Fruit fly (Drosophila melanogaster) whole organism, embryonic: ENCODE measurements around the gene Pdcd4.

Experiments
- Bgb ChIP-seq: fragments of 200-800 bp; sonication (Bioruptor generic); IDR thresholded peaks from 2 replicates; pipeline ENCODE4 v1.3.6; 2022; ENCODE audit warnings: missing biosample characterization, missing genetic modification characterization; ENCODE audit not compliant: partially characterized antibody
- Blimp-1 ChIP-seq: fragments of 200-800 bp; sonication (Bioruptor generic); optimal IDR thresholded peaks from 3 replicates; lab custom pipeline; 2018; ENCODE audit warnings: missing biosample characterization, missing genetic modification characterization, mild to moderate bottlenecking, moderate library complexity, missing genetic modification reagents
- BtbVII ChIP-seq: fragments of 200-800 bp; sonication (Bioruptor generic); optimal IDR thresholded peaks from 3 replicates; lab custom pipeline; 2017; ENCODE audit warnings: missing biosample characterization, mild to moderate bottlenecking, missing genetic modification characterization
- CG10979 ChIP-seq: fragments of 200-800 bp; sonication (Bioruptor generic); optimal IDR thresholded peaks from 2 replicates; lab custom pipeline; 2018; ENCODE audit warnings: missing biosample characterization, mild to moderate bottlenecking, missing genetic modification characterization, moderate library complexity
- CG11247 ChIP-seq: fragments of 200-800 bp; sonication (Bioruptor generic); IDR thresholded peaks from 2 replicates; pipeline ENCODE4 v1.3.6; 2022; ENCODE audit warnings: missing biosample characterization, missing genetic modification characterization
- CG11695 ChIP-seq: fragments of 200-800 bp; sonication (Bioruptor generic); IDR thresholded peaks from 3 replicates; pipeline ENCODE4 v1.3.6; 2022; ENCODE audit warnings: missing biosample characterization, missing genetic modification characterization
- CG12236 ChIP-seq: fragments of 200-800 bp; sonication (Bioruptor generic); optimal IDR thresholded peaks from 2 replicates; lab custom pipeline; 2016; ENCODE audit warnings: missing biosample characterization, missing genetic modification characterization
- CG13624 ChIP-seq: fragments of 200-800 bp; sonication (Bioruptor generic); optimal IDR thresholded peaks from 2 replicates; lab custom pipeline; 2016; ENCODE audit warnings: missing biosample characterization, missing genetic modification characterization
- CG15479 ChIP-seq: fragments of 200-800 bp; sonication (Bioruptor generic); optimal IDR thresholded peaks from 3 replicates; lab custom pipeline; 2019; ENCODE audit warnings: missing biosample characterization, mild to moderate bottlenecking, missing genetic modification characterization, moderate library complexity
- CG15514 ChIP-seq: fragments of 200-800 bp; sonication (Bioruptor generic); optimal IDR thresholded peaks from 3 replicates; lab custom pipeline; 2017; ENCODE audit warnings: missing biosample characterization, missing genetic modification characterization, mild to moderate bottlenecking, moderate library complexity, missing genetic modification reagents
- CG1603 ChIP-seq: fragments of 200-800 bp; sonication (Bioruptor generic); optimal IDR thresholded peaks from 2 replicates; lab custom pipeline; 2019; ENCODE audit warnings: missing biosample characterization, mild to moderate bottlenecking, missing genetic modification characterization, moderate library complexity
- CG16779 ChIP-seq: fragments of 200-800 bp; sonication (Bioruptor generic); IDR thresholded peaks from 2 replicates; pipeline ENCODE4 v1.3.6; 2022; ENCODE audit warnings: missing biosample characterization, missing genetic modification characterization
- CG17186 ChIP-seq: fragments of 200-800 bp; sonication (Bioruptor generic); optimal IDR thresholded peaks from 3 replicates; lab custom pipeline; 2017; ENCODE audit warnings: missing biosample characterization, missing genetic modification reagents, missing genetic modification characterization
- CG17359 ChIP-seq: fragments of 200-800 bp; sonication (Bioruptor generic); optimal IDR thresholded peaks from 3 replicates; lab custom pipeline; 2018; ENCODE audit warnings: missing biosample characterization, mild to moderate bottlenecking, missing genetic modification characterization, moderate library complexity
- CG2712 ChIP-seq: fragments of 200-800 bp; optimal IDR thresholded peaks from 3 replicates; lab custom pipeline; 2019; ENCODE audit warnings: missing biosample characterization, mild to moderate bottlenecking, missing genetic modification characterization, moderate library complexity
- CG31365 ChIP-seq: fragments of 200-800 bp; sonication (Bioruptor generic); optimal IDR thresholded peaks from 2 replicates; lab custom pipeline; 2018; ENCODE audit warnings: missing biosample characterization, mild to moderate bottlenecking, missing genetic modification characterization
- CG34376 ChIP-seq: fragments of 200-800 bp; sonication (Bioruptor generic); optimal IDR thresholded peaks from 2 replicates; lab custom pipeline; 2018; ENCODE audit warnings: missing biosample characterization, mild to moderate bottlenecking, missing genetic modification characterization
- CG34422 ChIP-seq: fragments of 200-800 bp; sonication (Bioruptor generic); IDR thresholded peaks from 3 replicates; pipeline ENCODE4 v1.3.6; 2022; ENCODE audit warnings: missing biosample characterization, missing genetic modification characterization
- CG3995 ChIP-seq: fragments of 200-800 bp; sonication (Bioruptor generic); optimal IDR thresholded peaks from 3 replicates; lab custom pipeline; 2016; ENCODE audit warnings: missing biosample characterization, missing genetic modification characterization
- CG4730 ChIP-seq: fragments of 200-800 bp; sonication (Bioruptor generic); IDR thresholded peaks from 2 replicates; pipeline ENCODE4 v1.3.6; 2022; ENCODE audit warnings: missing biosample characterization, missing genetic modification characterization
- CG6791 ChIP-seq: fragments of 200-800 bp; sonication (Bioruptor generic); IDR thresholded peaks from 3 replicates; pipeline ENCODE4 v1.3.6; 2022; ENCODE audit warnings: missing biosample characterization, missing genetic modification characterization; ENCODE audit not compliant: partially characterized antibody
- CG8765 ChIP-seq: fragments of 200-800 bp; sonication (Bioruptor generic); IDR thresholded peaks from 2 replicates; pipeline ENCODE4 v1.3.6; 2022; ENCODE audit warnings: missing biosample characterization, missing genetic modification characterization
- CkIIα-i1 ChIP-seq: fragments of 200-800 bp; sonication (Bioruptor generic); IDR thresholded peaks from 2 replicates; pipeline ENCODE4 v1.3.6; 2022; ENCODE audit warnings: missing biosample characterization, missing genetic modification characterization
- Doc2 ChIP-seq: fragments of 200-800 bp; sonication (Bioruptor generic); IDR thresholded peaks from 2 replicates; pipeline ENCODE4 v1.3.6; 2022; ENCODE audit warnings: missing biosample characterization, missing genetic modification characterization
- Elba2 ChIP-seq: fragments of 200-800 bp; sonication (Bioruptor generic); optimal IDR thresholded peaks from 3 replicates; lab custom pipeline; 2016; ENCODE audit warnings: missing biosample characterization, missing genetic modification characterization
- Ets65A ChIP-seq: fragments of 200-800 bp; sonication (Bioruptor generic); peaks from one replicate; lab custom pipeline; 2016; ENCODE audit warnings: missing biosample characterization, missing genetic modification characterization
- Fer1 ChIP-seq: fragments of 200-800 bp; sonication (Bioruptor generic); optimal IDR thresholded peaks from 2 replicates; lab custom pipeline; 2017; ENCODE audit warnings: missing biosample characterization, mild to moderate bottlenecking, missing genetic modification characterization
- H15 ChIP-seq: fragments of 200-800 bp; sonication (Bioruptor generic); IDR thresholded peaks from 3 replicates; pipeline ENCODE4 v1.3.6; 2022; ENCODE audit warnings: missing biosample characterization, missing genetic modification characterization
- Hr51 ChIP-seq, 2 experiments: fragments of 200-800 bp; sonication (Bioruptor generic); optimal IDR thresholded peaks; 2 replicates in 1 of 2; 3 replicates in 1 of 2; lab custom pipeline; 2016 to 2018; ENCODE audit warnings: missing biosample characterization in 2 of 2, missing genetic modification characterization in 2 of 2, mild to moderate bottlenecking in 1 of 2, moderate library complexity in 1 of 2
- NC2α ChIP-seq: fragments of 200-800 bp; sonication (Bioruptor generic); optimal IDR thresholded peaks from 2 replicates; lab custom pipeline; 2016; ENCODE audit warnings: missing biosample characterization, missing genetic modification characterization
- NFAT ChIP-seq: fragments of 200-800 bp; sonication (Bioruptor generic); IDR thresholded peaks from 2 replicates; pipeline ENCODE4 v1.3.6; 2022; ENCODE audit warnings: missing biosample characterization, missing genetic modification characterization
- Opbp ChIP-seq: fragments of 200-800 bp; sonication (Bioruptor generic); IDR thresholded peaks from 3 replicates; pipeline ENCODE4 v1.3.6; 2022; ENCODE audit warnings: missing biosample characterization, missing genetic modification characterization; ENCODE audit not compliant: partially characterized antibody
- aop ChIP-seq: fragments of 200-800 bp; sonication (Bioruptor generic); IDR thresholded peaks from 2 replicates; pipeline ENCODE4 v1.3.6; 2022; ENCODE audit warnings: missing biosample characterization, missing genetic modification characterization
- crc ChIP-seq: fragments of 200-800 bp; sonication (Bioruptor generic); optimal IDR thresholded peaks from 2 replicates; lab custom pipeline; 2016; ENCODE audit warnings: missing biosample characterization, missing genetic modification characterization
- fd96Cb ChIP-seq: fragments of 200-800 bp; sonication (Bioruptor generic); optimal IDR thresholded peaks from 2 replicates; lab custom pipeline; 2018; ENCODE audit warnings: missing biosample characterization, mild to moderate bottlenecking, missing genetic modification characterization, moderate library complexity
- gsb ChIP-seq: fragments of 200-800 bp; sonication (Bioruptor generic); IDR thresholded peaks from 2 replicates; pipeline ENCODE4 v1.3.6; 2022; ENCODE audit warnings: missing biosample characterization, missing genetic modification characterization
- inv ChIP-seq: fragments of 200-800 bp; sonication (Bioruptor generic); IDR thresholded peaks from 2 replicates; pipeline ENCODE4 v1.3.6; 2022; ENCODE audit warnings: missing biosample characterization, missing genetic modification characterization; ENCODE audit not compliant: partially characterized antibody
- lab ChIP-seq: fragments of 200-800 bp; sonication (Bioruptor generic); optimal IDR thresholded peaks from 3 replicates; lab custom pipeline; 2017; ENCODE audit warnings: missing biosample characterization, missing genetic modification characterization, mild to moderate bottlenecking, moderate library complexity, missing genetic modification reagents
- nmo ChIP-seq: fragments of 200-800 bp; sonication (Bioruptor generic); optimal IDR thresholded peaks from 2 replicates; lab custom pipeline; 2018; ENCODE audit warnings: missing biosample characterization, mild to moderate bottlenecking, missing genetic modification characterization, moderate library complexity
- oc ChIP-seq: fragments of 200-800 bp; sonication (Bioruptor generic); optimal IDR thresholded peaks from 2 replicates; lab custom pipeline; 2018; ENCODE audit warnings: missing biosample characterization, mild to moderate bottlenecking, missing genetic modification characterization, moderate library complexity
- odd ChIP-seq: fragments of 200-800 bp; sonication (Bioruptor generic); optimal IDR thresholded peaks from 2 replicates; lab custom pipeline; 2017; ENCODE audit warnings: missing biosample characterization, mild to moderate bottlenecking, missing genetic modification characterization
- row ChIP-seq: fragments of 200-800 bp; sonication (Bioruptor generic); IDR thresholded peaks from 3 replicates; pipeline ENCODE4 v1.3.6; 2022; ENCODE audit warnings: missing biosample characterization, missing genetic modification characterization
- sens ChIP-seq: fragments of 200-800 bp; sonication (Bioruptor generic); peaks from one replicate; lab custom pipeline; 2016; ENCODE audit warnings: missing biosample characterization, missing genetic modification characterization
- slbo ChIP-seq: fragments of 200-800 bp; sonication (Bioruptor generic); IDR thresholded peaks from 2 replicates; pipeline ENCODE4 v1.3.6; 2022; ENCODE audit warnings: missing biosample characterization, missing genetic modification characterization
- tll ChIP-seq, 2 experiments: fragments of 200-800 bp in 1 of 2; fragments of >200 bp in 1 of 2; sonication (Bioruptor generic) in 1 of 2; optimal IDR thresholded peaks; 2 replicates each; lab custom pipeline; 2017 to 2019; ENCODE audit warnings: missing biosample characterization in 2 of 2, missing genetic modification characterization in 2 of 2, mild to moderate bottlenecking in 1 of 2, moderate library complexity in 1 of 2
- trem ChIP-seq: fragments of 200-800 bp; optimal IDR thresholded peaks from 3 replicates; lab custom pipeline; 2019; ENCODE audit warnings: missing biosample characterization, mild to moderate bottlenecking, missing genetic modification characterization, moderate library complexity
- twi ChIP-seq: fragments of 200-800 bp; optimal IDR thresholded peaks from 2 replicates; lab custom pipeline; 2019; ENCODE audit warnings: missing biosample characterization, mild to moderate bottlenecking, missing genetic modification characterization, moderate library complexity
- vvl ChIP-seq: fragments of 200-800 bp; sonication (Bioruptor generic); IDR thresholded peaks from 2 replicates; pipeline ENCODE4 v1.3.6; 2022; ENCODE audit warnings: missing biosample characterization, missing genetic modification characterization
- zf30C ChIP-seq: fragments of 200-800 bp; sonication (Bioruptor generic); optimal IDR thresholded peaks from 3 replicates; lab custom pipeline; 2018; ENCODE audit warnings: missing biosample characterization, mild to moderate bottlenecking, missing genetic modification characterization

The Pdcd4 gene

DNA sequence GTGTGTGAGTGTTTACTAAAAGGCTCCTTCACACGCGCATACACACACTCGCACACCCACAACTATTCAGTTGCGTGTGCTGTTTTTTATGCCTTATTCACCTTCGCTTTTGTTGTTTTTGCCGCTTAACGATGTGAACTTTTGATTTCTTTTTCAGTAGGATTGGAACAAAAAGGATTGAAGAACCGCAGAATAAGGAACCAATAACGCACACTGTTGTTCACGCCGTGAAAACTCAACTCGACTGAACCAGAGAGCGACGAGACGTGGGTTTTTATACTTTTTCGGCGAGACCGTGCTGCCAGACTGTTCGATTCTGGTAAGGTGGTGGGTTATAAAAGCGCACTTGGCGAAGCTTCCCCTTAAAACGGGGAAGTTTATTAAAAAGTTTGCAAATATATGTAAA is at the start of gene Pdcd4 (continued):
- TF ChIP-seq tll (GFP tag; optimal IDR thresholded peaks at IDR 0.05; lab: Kevin White, UChicago), result no peak
- TF ChIP-seq nmo (GFP tag; lab: Kevin White, UChicago), result peak; percentile 19
- no peak for TF ChIP-seq CkIIα-i1 (GFP tag; lab: Robert Waterston, UW)
- TF ChIP-seq CG1603 (tag; lab: Kevin White, UChicago), result peak; percentile 31
- TF ChIP-seq vvl (GFP tag; lab: Robert Waterston, UW), result peak; percentile 26; the same call in 1 of the 2 replicates
- TF ChIP-seq CG13624, result peak; percentile 6
- TF ChIP-seq CG17186 (GFP tag; lab: Kevin White, UChicago), result peak; percentile 21
- no peak; the same call in 1 of the 2 replicates for TF ChIP-seq NFAT (GFP tag; lab: Robert Waterston, UW)
- peak; percentile 41 for TF ChIP-seq NC2α (GFP tag; lab: Kevin White, UChicago)
- peak; percentile 22; the same call in 1 of the 3 replicates for TF ChIP-seq CG34422 (GFP tag; lab: Robert Waterston, UW)
- TF ChIP-seq, all 482 proteins: peak for 135

dm6 chrX:13804398-13804797 is 49.2 kb upstream of the Pdcd4 start:
- peak; percentile 14 for TF ChIP-seq CG34376 (GFP tag; lab: Kevin White, UChicago)
- no peak for TF ChIP-seq twi (tag; lab: Kevin White, UChicago)
- TF ChIP-seq Opbp (GFP tag; lab: Robert Waterston, UW), result no peak
- no peak for TF ChIP-seq gsb (GFP tag; lab: Robert Waterston, UW)
- TF ChIP-seq BtbVII (GFP tag; lab: Kevin White, UChicago), result no peak
- TF ChIP-seq CG15514 (GFP tag; lab: Kevin White, UChicago), result no peak
- no peak for TF ChIP-seq H15
- TF ChIP-seq Hr51 (GFP tag; optimal IDR thresholded peaks at IDR 0.05; lab: Kevin White, UChicago), result no peak
- TF ChIP-seq CG12236 (GFP tag; lab: Kevin White, UChicago), result no peak
- TF ChIP-seq CG15479, result peak; percentile 57
- no peak for TF ChIP-seq CG10979 (tag; lab: Kevin White, UChicago)
- TF ChIP-seq CG17359 (tag; lab: Kevin White, UChicago), result no peak
- no peak for TF ChIP-seq CG6791
- TF ChIP-seq CG11695 (GFP tag; lab: Robert Waterston, UW), result no peak

DNA sequence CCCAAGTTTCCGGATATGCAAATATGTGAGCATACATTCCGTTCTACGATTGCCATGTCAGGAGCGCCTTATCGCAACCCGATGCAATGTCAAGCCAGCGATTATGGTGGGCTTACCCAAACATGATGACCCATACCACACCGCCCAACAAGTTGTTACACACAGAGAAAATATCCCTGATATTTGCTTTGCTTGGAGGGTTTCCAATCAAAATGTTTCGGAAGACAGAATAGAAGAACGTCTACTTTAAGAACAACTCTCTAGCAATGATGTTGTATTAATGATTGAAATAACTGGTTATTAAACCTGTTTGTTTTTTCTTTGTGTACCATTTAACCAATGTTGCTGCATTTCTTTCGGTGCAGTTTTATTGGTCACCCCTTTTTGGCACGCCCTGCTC is 45.5 kb upstream of the Pdcd4 start:
- TF ChIP-seq aop (GFP tag; lab: Robert Waterston, UW) (no peak), CG4730 (GFP tag; lab: Robert Waterston, UW) (no peak), sens (GFP tag; lab: Kevin White, UChicago) (peak; percentile 9), Bgb (no peak), CG8765 (GFP tag; lab: Robert Waterston, UW) (no peak), Fer1 (GFP tag; lab: Kevin White, UChicago) (no peak), CG11247 (GFP tag; lab: Robert Waterston, UW) (no peak), zf30C (GFP tag; lab: Kevin White, UChicago) (no peak), fd96Cb (tag; lab: Kevin White, UChicago) (no peak), Ets65A (peak; percentile 89), Doc2 (GFP tag; lab: Robert Waterston, UW) (no peak), CG16779 (GFP tag; lab: Robert Waterston, UW) (no peak), lab (no peak), oc (tag; lab: Kevin White, UChicago) (no peak), inv (GFP tag; lab: Robert Waterston, UW) (no peak), trem (no peak), slbo (GFP tag; lab: Robert Waterston, UW) (peak; percentile 29; the same call in 1 of the 2 replicates), odd (GFP tag; lab: Kevin White, UChicago) (no peak), CG31365 (tag; lab: Kevin White, UChicago) (no peak), CG3995 (GFP tag; lab: Kevin White, UChicago) (no peak), CG2712 (no peak), Elba2 (GFP tag; lab: Kevin White, UChicago) (no peak), Blimp-1 (GFP tag; lab: Kevin White, UChicago) (no peak), crc (no peak), row (GFP tag; lab: Robert Waterston, UW) (peak; percentile 32; the same call in 2 of the 3 replicates)
